Worm (Caenorhabditis elegans) whole organism, L2 larva: ENCODE measurements around the gene tsp-10.
A peak's percentile ranks its signal among the peaks of the same experiment; 100 is the strongest.

ENCODE experiments used
- C34F6.9 ChIP-seq: fragments of 150-350 bp; optimal IDR thresholded peaks from 2 replicates; lab custom pipeline; 2014; ENCODE audit warnings: missing biosample characterization, missing genetic modification characterization
- F13H6.1 ChIP-seq: sonication (generic microtip); optimal IDR thresholded peaks from 2 replicates; lab custom pipeline; 2016; ENCODE audit warnings: missing genetic modification characterization, missing compliant biosample characterization
- R02D3.7 ChIP-seq: fragments of 150-350 bp; optimal IDR thresholded peaks from 2 replicates; lab custom pipeline; 2014; ENCODE audit warnings: missing biosample characterization, missing genetic modification characterization
- Y55F3AM.14 ChIP-seq: fragments of 200-800 bp; sonication (Bioruptor generic); optimal IDR thresholded peaks from 2 replicates; lab custom pipeline; 2018; ENCODE audit warnings: mild to moderate bottlenecking, missing genetic modification characterization, missing compliant biosample characterization
- ZK546.5 ChIP-seq: sonication (generic microtip); optimal IDR thresholded peaks from 2 replicates; lab custom pipeline; 2017; ENCODE audit warnings: missing biosample characterization, missing genetic modification characterization
- alr-1 ChIP-seq: fragments of 150-350 bp; optimal IDR thresholded peaks from 2 replicates; lab custom pipeline; 2014; ENCODE audit warnings: missing biosample characterization, missing genetic modification characterization
- aly-2 ChIP-seq: fragments of 150-350 bp; optimal IDR thresholded peaks from 2 replicates; lab custom pipeline; 2014; ENCODE audit warnings: missing biosample characterization, missing genetic modification characterization
- ama-1 ChIP-seq: fragments of 150-350 bp; optimal IDR thresholded peaks from 2 replicates; lab custom pipeline; 2018; ENCODE audit warnings: inconsistent platforms
- blmp-1 ChIP-seq: sonication (generic microtip); optimal IDR thresholded peaks from 2 replicates; lab custom pipeline; 2017; ENCODE audit warnings: missing genetic modification characterization, mild to moderate bottlenecking, missing compliant biosample characterization, antibody characterized with exemption, moderate library complexity; ENCODE audit not compliant: insufficient read depth
- ceh-16 ChIP-seq: fragments of 150-350 bp; optimal IDR thresholded peaks from 2 replicates; lab custom pipeline; 2014; ENCODE audit warnings: missing biosample characterization, missing genetic modification characterization
- ceh-82 ChIP-seq: fragments of 150-350 bp; optimal IDR thresholded peaks from 2 replicates; lab custom pipeline; 2014; ENCODE audit warnings: missing biosample characterization, missing genetic modification characterization
- crh-2 ChIP-seq: sonication (generic microtip); optimal IDR thresholded peaks from 2 replicates; lab custom pipeline; 2017; ENCODE audit warnings: missing biosample characterization, missing genetic modification characterization
- dmd-4 ChIP-seq: sonication (generic microtip); optimal IDR thresholded peaks from 2 replicates; lab custom pipeline; 2017; ENCODE audit warnings: missing biosample characterization, missing genetic modification characterization
- egl-27 ChIP-seq: sonication (generic microtip); optimal IDR thresholded peaks from 3 replicates; lab custom pipeline; 2017; ENCODE audit warnings: missing biosample characterization, missing genetic modification reagents, missing genetic modification characterization
- elt-1 ChIP-seq: fragments of 150-350 bp; optimal IDR thresholded peaks from 2 replicates; lab custom pipeline; 2014; ENCODE audit warnings: missing biosample characterization, missing genetic modification characterization
- elt-3 ChIP-seq: sonication (generic microtip); optimal IDR thresholded peaks from 2 replicates; lab custom pipeline; 2017; ENCODE audit warnings: missing biosample characterization, missing genetic modification characterization
- fos-1 ChIP-seq: fragments of 150-350 bp; optimal IDR thresholded peaks from 2 replicates; lab custom pipeline; 2014; ENCODE audit warnings: missing biosample characterization, missing genetic modification characterization
- gmeb-1 ChIP-seq: fragments of 150-350 bp; optimal IDR thresholded peaks from 2 replicates; lab custom pipeline; 2014; ENCODE audit warnings: missing biosample characterization, missing genetic modification characterization
- lin-11 ChIP-seq: fragments of 150-350 bp; sonication (generic microtip); optimal IDR thresholded peaks from 2 replicates; lab custom pipeline; 2014; ENCODE audit warnings: missing biosample characterization, missing genetic modification characterization, inconsistent platforms, mixed read lengths
- lin-13 ChIP-seq: fragments of 150-350 bp; optimal IDR thresholded peaks from 2 replicates; lab custom pipeline; 2014; ENCODE audit warnings: missing biosample characterization, missing genetic modification reagents, missing genetic modification characterization
- lin-39 ChIP-seq: fragments of 150-350 bp; optimal IDR thresholded peaks from 2 replicates; lab custom pipeline; 2014; ENCODE audit warnings: missing biosample characterization, missing genetic modification reagents, missing genetic modification characterization
- lsy-2 ChIP-seq, 2 experiments: fragments of 150-350 bp in 1 of 2; sonication (generic microtip) in 1 of 2; optimal IDR thresholded peaks; 2 replicates each; lab custom pipeline; 2014 to 2017; ENCODE audit warnings: missing biosample characterization in 2 of 2, missing genetic modification characterization in 2 of 2
- mab-5 ChIP-seq: fragments of 150-350 bp; optimal IDR thresholded peaks from 2 replicates; lab custom pipeline; 2014; ENCODE audit warnings: missing biosample characterization, missing genetic modification characterization
- mbf-1 ChIP-seq: sonication (generic microtip); optimal IDR thresholded peaks from 2 replicates; lab custom pipeline; 2017; ENCODE audit warnings: missing biosample characterization, missing genetic modification characterization
- mdl-1 ChIP-seq, 2 experiments: fragments of 150-350 bp in 1 of 2; sonication (generic microtip) in 1 of 2; optimal IDR thresholded peaks; 2 replicates each; lab custom pipeline; 2017; ENCODE audit warnings: missing biosample characterization in 2 of 2, missing genetic modification characterization in 2 of 2
- nhr-10 ChIP-seq: sonication (generic microtip); optimal IDR thresholded peaks from 2 replicates; lab custom pipeline; 2017; ENCODE audit warnings: missing biosample characterization, missing genetic modification characterization
- nhr-11 ChIP-seq: fragments of 150-350 bp; optimal IDR thresholded peaks from 2 replicates; lab custom pipeline; 2014; ENCODE audit warnings: missing biosample characterization, missing genetic modification characterization
- nhr-12 ChIP-seq: fragments of 150-350 bp; optimal IDR thresholded peaks from 2 replicates; lab custom pipeline; 2014; ENCODE audit warnings: missing biosample characterization, missing genetic modification characterization
- nhr-129 ChIP-seq: fragments of 150-350 bp; optimal IDR thresholded peaks from 2 replicates; lab custom pipeline; 2014; ENCODE audit warnings: missing biosample characterization, missing genetic modification characterization
- nhr-21 ChIP-seq: fragments of 150-350 bp; optimal IDR thresholded peaks from 2 replicates; lab custom pipeline; 2014; ENCODE audit warnings: missing biosample characterization, missing genetic modification characterization
- nhr-23 ChIP-seq: fragments of 150-350 bp; optimal IDR thresholded peaks from 2 replicates; lab custom pipeline; 2014; ENCODE audit warnings: missing biosample characterization, missing genetic modification reagents, missing genetic modification characterization
- nhr-237 ChIP-seq: fragments of 150-350 bp; optimal IDR thresholded peaks from 2 replicates; lab custom pipeline; 2014; ENCODE audit warnings: missing biosample characterization, missing genetic modification characterization
- nhr-25 ChIP-seq: fragments of 150-350 bp; sonication (generic microtip); optimal IDR thresholded peaks from 3 replicates; lab custom pipeline; 2014; ENCODE audit warnings: missing biosample characterization, missing genetic modification characterization
- nhr-6 ChIP-seq: fragments of 150-350 bp; optimal IDR thresholded peaks from 2 replicates; lab custom pipeline; 2014; ENCODE audit warnings: missing biosample characterization, missing genetic modification characterization
- nhr-77 ChIP-seq: fragments of 150-350 bp; optimal IDR thresholded peaks from 2 replicates; lab custom pipeline; 2014; ENCODE audit warnings: missing biosample characterization, missing genetic modification characterization
- peb-1 ChIP-seq: fragments of 150-350 bp; optimal IDR thresholded peaks from 2 replicates; lab custom pipeline; 2014; ENCODE audit warnings: missing biosample characterization, missing genetic modification characterization
- sem-4 ChIP-seq: fragments of 150-350 bp; optimal IDR thresholded peaks from 2 replicates; lab custom pipeline; 2014; ENCODE audit warnings: missing biosample characterization, missing genetic modification reagents, missing genetic modification characterization
- skn-1 ChIP-seq: sonication (generic microtip); optimal IDR thresholded peaks from 2 replicates; lab custom pipeline; 2017; ENCODE audit warnings: missing biosample characterization, missing genetic modification characterization
- sma-3 ChIP-seq: sonication (generic microtip); optimal IDR thresholded peaks from 2 replicates; lab custom pipeline; 2016; ENCODE audit warnings: missing genetic modification reagents, missing genetic modification characterization, missing compliant biosample characterization
- sma-9 ChIP-seq, 2 experiments: fragments of 150-350 bp in 1 of 2; sonication (generic microtip) in 1 of 2; optimal IDR thresholded peaks; 2 replicates each; lab custom pipeline; 2014 to 2016; ENCODE audit warnings: missing genetic modification characterization in 2 of 2, mild to moderate bottlenecking in 1 of 2, missing biosample characterization in 1 of 2, missing compliant biosample characterization in 1 of 2, missing genetic modification reagents in 1 of 2, moderate library complexity in 1 of 2
- snpc-4 ChIP-seq: fragments of 150-350 bp; optimal IDR thresholded peaks from 2 replicates; lab custom pipeline; 2014; ENCODE audit warnings: missing biosample characterization, missing genetic modification characterization
- unc-39 ChIP-seq: fragments of 150-350 bp; optimal IDR thresholded peaks from 2 replicates; lab custom pipeline; 2014; ENCODE audit warnings: missing biosample characterization, missing genetic modification characterization
- unc-55 ChIP-seq: fragments of 150-350 bp; sonication (generic microtip); optimal IDR thresholded peaks from 3 replicates; lab custom pipeline; 2014; ENCODE audit warnings: missing biosample characterization, missing genetic modification reagents, missing genetic modification characterization
- unc-62 ChIP-seq: fragments of 150-350 bp; optimal IDR thresholded peaks from 2 replicates; lab custom pipeline; 2014; ENCODE audit warnings: missing biosample characterization, missing genetic modification reagents, missing genetic modification characterization
- zag-1 ChIP-seq: fragments of 150-350 bp; optimal IDR thresholded peaks from 2 replicates; lab custom pipeline; 2014; ENCODE audit warnings: missing biosample characterization, missing genetic modification characterization
- ztf-1 ChIP-seq: fragments of 200-800 bp; sonication (Bioruptor generic); conservative IDR thresholded peaks from 2 replicates; pipeline ENCODE4 v1.3.6; 2022; ENCODE audit warnings: missing genetic modification characterization, missing compliant biosample characterization
- ztf-11 ChIP-seq: sonication (generic microtip); optimal IDR thresholded peaks from 2 replicates; lab custom pipeline; 2017; ENCODE audit warnings: missing biosample characterization, missing genetic modification characterization
- ztf-4 ChIP-seq: fragments of 150-350 bp; optimal IDR thresholded peaks from 2 replicates; lab custom pipeline; 2014; ENCODE audit warnings: missing biosample characterization, missing genetic modification characterization

Gene tsp-10

ce11 chrII:6707496-6708260 lies 10.7 kb upstream of the tsp-10 start (continued):
- TF ChIP-seq ztf-11, result no peak
- TF ChIP-seq dmd-4 (tag; lab: Kevin White, UChicago), result no peak
- TF ChIP-seq F13H6.1 (tag; lab: Kevin White, UChicago), result peak; percentile 77
- peak; percentile 20 for TF ChIP-seq crh-2 (tag; lab: Kevin White, UChicago)
- TF ChIP-seq nhr-77, result no peak
- TF ChIP-seq lin-13 (GFP tag; lab: Kevin White, UChicago), result peak; percentile 43
- no peak for TF ChIP-seq ztf-4 (tag; lab: Kevin White, UChicago)
- no peak for TF ChIP-seq nhr-11

ce11 chrII:6708980-6709379 lies 9.4 kb upstream of the tsp-10 start:
- TF ChIP-seq unc-55 (GFP tag; lab: Kevin White, UChicago) (peak; percentile 72), elt-3 (tag; lab: Kevin White, UChicago) (no peak), nhr-11 (no peak), ztf-4 (tag; lab: Kevin White, UChicago) (no peak), alr-1 (no peak), sem-4 (tag; lab: Kevin White, UChicago) (no peak), elt-1 (tag; lab: Kevin White, UChicago) (no peak), ama-1 (lab: Kevin White, UChicago) (no peak), nhr-77 (no peak), nhr-23 (tag; lab: Kevin White, UChicago) (no peak), unc-39 (tag; lab: Kevin White, UChicago) (no peak), Y55F3AM.14 (GFP tag; lab: Kevin White, UChicago) (no peak), C34F6.9 (peak; percentile 81), skn-1 (tag; lab: Kevin White, UChicago) (no peak), fos-1 (tag; lab: Kevin White, UChicago) (no peak), unc-62 (GFP tag; lab: Kevin White, UChicago) (no peak), sma-9 (GFP tag; optimal IDR thresholded peaks at IDR 0.05; lab: Kevin White, UChicago) (peak; percentile 57), sma-9 (tag; optimal IDR thresholded peaks at IDR 0.05; lab: Kevin White, UChicago) (no peak), lin-39 (tag; lab: Kevin White, UChicago) (no peak), nhr-6 (no peak), nhr-237 (tag; lab: Kevin White, UChicago) (no peak), gmeb-1 (tag; lab: Kevin White, UChicago) (no peak), lin-11 (tag; lab: Kevin White, UChicago) (peak; percentile 21), lin-13 (GFP tag; lab: Kevin White, UChicago) (no peak), snpc-4 (peak; percentile 7), nhr-10 (tag; lab: Kevin White, UChicago) (no peak), egl-27 (no peak), R02D3.7 (tag; lab: Kevin White, UChicago) (no peak), F13H6.1 (tag; lab: Kevin White, UChicago) (peak; percentile 76), blmp-1 (no peak), ZK546.5 (tag; lab: Kevin White, UChicago) (no peak), lsy-2 (tag; optimal IDR thresholded peaks at IDR 0.05; lab: Kevin White, UChicago) (peak; percentile 24 to 54), crh-2 (tag; lab: Kevin White, UChicago) (peak; percentile 39), mab-5 (peak; percentile 60), ceh-82 (tag; lab: Kevin White, UChicago) (no peak), dmd-4 (tag; lab: Kevin White, UChicago) (no peak), peb-1 (tag; lab: Kevin White, UChicago) (no peak), nhr-129 (tag; lab: Kevin White, UChicago) (peak; percentile 76), nhr-21 (tag; lab: Kevin White, UChicago) (no peak), ceh-16 (tag; lab: Kevin White, UChicago) (no peak), sma-3 (GFP tag; lab: Kevin White, UChicago) (no peak), ztf-11 (no peak), nhr-12 (no peak), ztf-1 (GFP tag; lab: Robert Waterston, UW) (no peak), mdl-1 (tag; optimal IDR thresholded peaks at IDR 0.05; lab: Kevin White, UChicago) (no peak), aly-2 (tag; lab: Kevin White, UChicago) (no peak), zag-1 (tag; lab: Kevin White, UChicago) (peak; percentile 79), nhr-25 (tag; lab: Kevin White, UChicago) (no peak), mbf-1 (tag; lab: Kevin White, UChicago) (no peak)
